Worm (Caenorhabditis elegans) whole organism, early embryonic: ENCODE data around the gene ceh-16.

Experiments used
- B0310.2 ChIP-seq: sonication (generic microtip); optimal IDR thresholded peaks from 2 replicates; lab custom pipeline; 2016; ENCODE audit warnings: mild to moderate bottlenecking, missing genetic modification characterization, missing compliant biosample characterization
- F13C5.2 ChIP-seq: sonication (generic microtip); optimal IDR thresholded peaks from 2 replicates; lab custom pipeline; 2017; ENCODE audit warnings: mild to moderate bottlenecking, missing genetic modification characterization, inconsistent platforms, missing compliant biosample characterization
- aly-1 ChIP-seq: sonication (generic microtip); optimal IDR thresholded peaks from 2 replicates; lab custom pipeline; 2016; ENCODE audit warnings: missing genetic modification characterization, missing compliant biosample characterization
- ama-1 ChIP-seq: fragments of 150-350 bp; optimal IDR thresholded peaks from 2 replicates; lab custom pipeline; 2014
- ceh-13 ChIP-seq: fragments of 200-800 bp; sonication (Bioruptor generic); optimal IDR thresholded peaks from 2 replicates; lab custom pipeline; 2018; ENCODE audit warnings: mild to moderate bottlenecking, missing genetic modification characterization, missing compliant biosample characterization
- ceh-36 ChIP-seq: sonication (generic microtip); optimal IDR thresholded peaks from 2 replicates; lab custom pipeline; 2016; ENCODE audit warnings: missing genetic modification characterization, inconsistent platforms, missing compliant biosample characterization
- ets-7 ChIP-seq: sonication (generic microtip); optimal IDR thresholded peaks from 2 replicates; lab custom pipeline; 2016; ENCODE audit warnings: missing genotype, missing genetic modification characterization, missing compliant biosample characterization
- flt-1 ChIP-seq: fragments of 200-800 bp; sonication (Bioruptor generic); IDR thresholded peaks from 2 replicates; pipeline ENCODE4 v1.3.6; 2022; ENCODE audit warnings: missing genetic modification characterization, missing compliant biosample characterization
- hmbx-1 ChIP-seq: sonication (generic microtip); optimal IDR thresholded peaks from 2 replicates; lab custom pipeline; 2016; ENCODE audit warnings: mild to moderate bottlenecking, missing genetic modification characterization, missing compliant biosample characterization
- hmg-4 ChIP-seq: fragments of 200-800 bp; sonication (Bioruptor generic); optimal IDR thresholded peaks from 2 replicates; lab custom pipeline; 2018; ENCODE audit warnings: mild to moderate bottlenecking, missing genetic modification characterization, missing compliant biosample characterization
- hnd-1 ChIP-seq: sonication (generic microtip); optimal IDR thresholded peaks from 2 replicates; lab custom pipeline; 2016; ENCODE audit warnings: missing genetic modification characterization, missing compliant biosample characterization
- pes-1 ChIP-seq: fragments of 200-800 bp; sonication (Bioruptor generic); IDR thresholded peaks from 2 replicates; pipeline ENCODE4 v1.3.6; 2022; ENCODE audit warnings: missing genetic modification reagents, missing genetic modification characterization, missing compliant biosample characterization
- scrt-1 ChIP-seq: fragments of 200-800 bp; sonication (Bioruptor generic); IDR thresholded peaks from 2 replicates; pipeline ENCODE4 v1.3.6; 2022; ENCODE audit warnings: missing genetic modification characterization, missing compliant biosample characterization
- sea-1 ChIP-seq: fragments of 200-800 bp; sonication (Bioruptor generic); conservative IDR thresholded peaks from 2 replicates; pipeline ENCODE4 v1.3.6; 2022; ENCODE audit warnings: missing genetic modification characterization, missing compliant biosample characterization
- tbx-11 ChIP-seq: fragments of 200-800 bp; sonication (Bioruptor generic); IDR thresholded peaks from 2 replicates; pipeline ENCODE4 v1.3.6; 2022; ENCODE audit warnings: missing genetic modification characterization, missing compliant biosample characterization
- tbx-37 ChIP-seq: fragments of 200-800 bp; sonication (Bioruptor generic); conservative IDR thresholded peaks from 2 replicates; pipeline ENCODE4 v1.3.6; 2022; ENCODE audit warnings: missing genetic modification reagents, missing genetic modification characterization, missing compliant biosample characterization
- tra-4 ChIP-seq: sonication (generic microtip); optimal IDR thresholded peaks from 2 replicates; lab custom pipeline; 2017; ENCODE audit warnings: missing genetic modification characterization, missing compliant biosample characterization

ceh-16 gene

DNA sequence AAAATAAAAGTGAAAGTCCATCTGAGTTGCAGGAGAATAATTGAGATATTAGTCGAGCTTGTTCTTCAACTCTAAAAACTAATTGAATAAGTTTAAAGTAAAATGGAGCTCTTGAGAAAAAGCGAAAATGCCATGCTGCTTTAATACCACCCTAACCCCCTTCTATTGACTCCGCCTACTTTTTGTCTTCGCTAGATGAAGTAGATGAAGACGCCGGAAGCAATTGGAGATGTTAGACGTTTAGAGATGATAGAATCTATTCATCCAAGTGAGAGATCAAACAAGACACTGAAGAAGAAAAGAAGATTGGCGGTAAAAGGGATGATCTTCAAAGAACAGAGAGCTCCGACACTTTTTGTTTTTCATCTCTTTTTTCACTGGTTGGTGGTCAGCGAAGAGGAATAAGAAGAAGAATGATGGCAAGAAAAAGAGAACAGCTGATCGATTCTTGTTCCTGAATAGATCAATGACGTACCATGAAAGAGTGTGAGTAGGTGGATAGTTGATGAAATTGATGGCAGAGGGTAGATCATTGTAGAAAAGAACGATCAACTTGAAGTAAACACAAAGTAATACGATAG, 32.0 kb downstream of the ceh-16 start:
- TF ChIP-seq ets-7 (tag; lab: Kevin White, UChicago), result no peak
- no peak for TF ChIP-seq scrt-1 (GFP tag; lab: Robert Waterston, UW)
- TF ChIP-seq tbx-11 (GFP tag; lab: Robert Waterston, UW), result no peak
- no peak for TF ChIP-seq hnd-1
- no peak for TF ChIP-seq flt-1
- TF ChIP-seq hmbx-1 (tag; lab: Kevin White, UChicago), result no peak
- TF ChIP-seq sea-1, result no peak
- no peak for TF ChIP-seq F13C5.2 (tag; lab: Kevin White, UChicago)
- TF ChIP-seq aly-1 (tag; lab: Kevin White, UChicago), result no peak
- no peak for TF ChIP-seq B0310.2 (tag; lab: Kevin White, UChicago)
- no peak for TF ChIP-seq tbx-37 (GFP tag; lab: Robert Waterston, UW)
- no peak for TF ChIP-seq tra-4
- TF ChIP-seq hmg-4, result no peak
- no peak for TF ChIP-seq ceh-13 (GFP tag; lab: Kevin White, UChicago)
- no peak for TF ChIP-seq pes-1 (GFP tag; lab: Robert Waterston, UW)
- no peak for TF ChIP-seq ceh-36 (tag; lab: Kevin White, UChicago)

DNA sequence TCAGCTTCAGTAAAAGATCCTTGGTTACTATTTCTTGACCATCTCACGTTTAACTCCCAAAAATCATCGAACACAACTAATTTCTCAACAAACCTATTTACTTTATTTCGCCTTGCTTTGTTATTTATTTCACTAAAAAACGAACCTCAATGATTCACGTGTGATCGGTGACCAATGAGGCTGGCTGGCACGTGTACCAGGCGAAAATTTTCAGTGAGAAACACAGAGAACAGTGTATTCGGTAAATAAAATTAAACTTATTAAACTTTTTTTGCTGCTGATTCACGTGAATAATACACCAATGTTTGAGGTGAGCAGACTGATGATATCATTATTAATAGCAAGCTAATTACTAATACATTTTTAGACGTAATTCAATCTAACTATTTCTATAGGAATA, 32.9 kb downstream of the ceh-16 start:
- TF ChIP-seq hmbx-1 (tag; lab: Kevin White, UChicago) (no peak), ets-7 (tag; lab: Kevin White, UChicago) (no peak), ama-1 (lab: Kevin White, UChicago) (no peak), tbx-37 (GFP tag; lab: Robert Waterston, UW) (no peak), F13C5.2 (tag; lab: Kevin White, UChicago) (no peak), tbx-11 (GFP tag; lab: Robert Waterston, UW) (no peak), hmg-4 (no peak), aly-1 (tag; lab: Kevin White, UChicago) (no peak), sea-1 (no peak), pes-1 (GFP tag; lab: Robert Waterston, UW) (no peak), hnd-1 (no peak), ceh-13 (GFP tag; lab: Kevin White, UChicago) (no peak), scrt-1 (GFP tag; lab: Robert Waterston, UW) (no peak), tra-4 (no peak), B0310.2 (tag; lab: Kevin White, UChicago) (no peak), flt-1 (no peak), ceh-36 (tag; lab: Kevin White, UChicago) (no peak)

DNA sequence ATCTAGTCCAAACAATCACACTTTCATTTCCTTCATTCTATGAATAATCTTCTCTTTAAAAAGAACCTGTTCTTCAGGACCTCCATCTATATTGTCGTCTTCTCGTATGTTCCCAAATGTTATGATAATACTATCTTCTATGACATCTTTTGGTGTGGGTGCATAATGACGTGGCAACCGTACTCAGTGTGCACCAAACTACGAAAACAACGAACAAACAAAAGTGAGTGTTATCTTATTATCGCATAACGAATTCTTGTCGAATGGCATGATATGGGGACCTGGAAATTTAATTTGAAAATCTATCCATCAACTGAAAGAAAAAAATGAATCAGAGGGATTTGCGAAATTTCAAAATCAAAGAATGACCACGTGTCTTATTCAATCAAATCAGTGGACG, 33.5 kb downstream of the ceh-16 start:
- TF ChIP-seq hmg-4 (no peak), hmbx-1 (tag; lab: Kevin White, UChicago) (no peak), tbx-11 (GFP tag; lab: Robert Waterston, UW) (no peak), ets-7 (tag; lab: Kevin White, UChicago) (no peak), ceh-13 (GFP tag; lab: Kevin White, UChicago) (no peak), hnd-1 (no peak), flt-1 (no peak), pes-1 (GFP tag; lab: Robert Waterston, UW) (no peak), tbx-37 (GFP tag; lab: Robert Waterston, UW) (no peak), scrt-1 (GFP tag; lab: Robert Waterston, UW) (no peak), F13C5.2 (tag; lab: Kevin White, UChicago) (no peak)

DNA sequence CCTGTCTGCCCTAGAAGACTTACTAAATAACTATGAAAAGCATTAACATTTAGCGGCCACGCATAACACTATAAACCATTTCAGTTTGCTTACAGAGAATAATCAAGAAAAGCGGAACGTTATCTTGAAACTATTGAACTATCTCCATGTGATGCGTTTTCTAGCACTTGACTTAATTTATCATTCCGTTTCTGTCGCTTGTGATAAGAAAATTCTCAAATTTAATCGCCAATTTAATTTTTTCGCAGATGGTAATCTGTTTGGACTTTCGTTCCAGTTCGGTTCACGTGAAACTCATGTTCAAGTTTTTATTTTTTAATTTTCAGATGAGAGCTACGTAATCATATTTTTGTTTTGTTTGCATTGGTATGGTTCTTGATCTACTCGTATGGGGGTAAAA, 34.4 kb downstream of the ceh-16 start:
- no peak for TF ChIP-seq sea-1
- no peak for TF ChIP-seq aly-1 (tag; lab: Kevin White, UChicago)
- no peak for TF ChIP-seq F13C5.2 (tag; lab: Kevin White, UChicago)
- no peak for TF ChIP-seq hmbx-1 (tag; lab: Kevin White, UChicago)
- no peak for TF ChIP-seq scrt-1 (GFP tag; lab: Robert Waterston, UW)
- TF ChIP-seq ets-7 (tag; lab: Kevin White, UChicago), result no peak
- no peak for TF ChIP-seq ama-1 (lab: Kevin White, UChicago)
- TF ChIP-seq tbx-11 (GFP tag; lab: Robert Waterston, UW), result no peak
- no peak for TF ChIP-seq hnd-1
- no peak for TF ChIP-seq ceh-36 (tag; lab: Kevin White, UChicago)
- no peak for TF ChIP-seq hmg-4
- no peak for TF ChIP-seq tbx-37 (GFP tag; lab: Robert Waterston, UW)
- no peak for TF ChIP-seq pes-1 (GFP tag; lab: Robert Waterston, UW)
- no peak for TF ChIP-seq B0310.2 (tag; lab: Kevin White, UChicago)
- no peak for TF ChIP-seq flt-1
- TF ChIP-seq tra-4, result no peak
- no peak for TF ChIP-seq ceh-13 (GFP tag; lab: Kevin White, UChicago)

DNA sequence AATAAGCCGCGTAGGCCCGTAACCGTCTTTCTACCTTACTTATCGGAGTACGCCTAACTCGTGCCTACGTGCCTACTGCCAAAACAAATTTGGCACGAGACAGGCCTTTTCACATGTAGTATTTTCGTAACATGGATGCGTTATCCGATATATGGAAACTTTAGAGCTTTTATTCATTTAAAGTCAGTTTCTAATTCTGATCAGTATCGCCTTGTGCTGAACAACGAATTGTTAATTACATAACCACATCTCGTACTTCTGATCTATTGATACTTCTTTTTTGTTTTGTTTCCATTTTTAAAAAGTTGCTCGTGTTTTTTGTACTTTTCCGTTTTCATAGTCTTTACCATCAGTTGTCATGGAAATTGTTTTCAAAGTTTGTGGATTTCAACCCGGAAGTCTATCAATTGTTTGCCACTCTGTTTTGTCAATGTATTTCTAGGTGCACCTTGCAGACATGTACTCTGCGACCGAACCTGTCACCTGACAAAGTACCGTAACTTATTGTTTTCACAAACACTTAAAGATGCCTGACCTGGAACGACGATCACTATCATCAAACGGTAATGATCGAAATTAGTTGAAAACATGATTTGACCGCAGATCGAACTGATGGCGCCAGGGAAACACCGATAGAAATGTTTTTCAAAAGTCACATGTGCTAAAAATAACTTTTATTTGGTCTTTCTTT, 35.3 kb downstream of the ceh-16 start:
- TF ChIP-seq hnd-1, result no peak

DNA sequence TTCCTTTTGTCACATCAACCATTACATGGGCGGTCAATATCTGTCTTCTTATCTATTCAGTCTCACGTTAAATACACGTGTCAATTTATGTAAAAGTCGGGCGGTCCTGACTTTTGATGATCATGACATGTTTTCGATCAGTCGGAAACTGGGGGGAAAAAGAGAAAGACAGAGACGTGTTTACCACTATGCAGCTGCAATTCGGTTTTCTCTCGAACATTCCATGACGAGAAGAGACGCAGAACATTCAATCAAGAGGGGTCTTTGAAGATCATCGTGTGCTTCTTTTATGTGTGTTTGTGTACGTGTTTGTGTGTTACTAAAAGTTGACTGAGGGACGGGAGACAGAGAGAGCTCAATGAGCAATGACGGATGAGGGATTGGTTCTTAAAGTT, 35.8 kb downstream of the ceh-16 start:
- TF ChIP-seq tbx-37 (GFP tag; lab: Robert Waterston, UW) (no peak), tbx-11 (GFP tag; lab: Robert Waterston, UW) (no peak), scrt-1 (GFP tag; lab: Robert Waterston, UW) (no peak), hmg-4 (no peak), hnd-1 (no peak), ets-7 (tag; lab: Kevin White, UChicago) (no peak), sea-1 (no peak), B0310.2 (tag; lab: Kevin White, UChicago) (no peak), F13C5.2 (tag; lab: Kevin White, UChicago) (no peak), hmbx-1 (tag; lab: Kevin White, UChicago) (no peak), flt-1 (no peak), tra-4 (no peak), aly-1 (tag; lab: Kevin White, UChicago) (no peak), ama-1 (lab: Kevin White, UChicago) (no peak), ceh-36 (tag; lab: Kevin White, UChicago) (no peak)

DNA sequence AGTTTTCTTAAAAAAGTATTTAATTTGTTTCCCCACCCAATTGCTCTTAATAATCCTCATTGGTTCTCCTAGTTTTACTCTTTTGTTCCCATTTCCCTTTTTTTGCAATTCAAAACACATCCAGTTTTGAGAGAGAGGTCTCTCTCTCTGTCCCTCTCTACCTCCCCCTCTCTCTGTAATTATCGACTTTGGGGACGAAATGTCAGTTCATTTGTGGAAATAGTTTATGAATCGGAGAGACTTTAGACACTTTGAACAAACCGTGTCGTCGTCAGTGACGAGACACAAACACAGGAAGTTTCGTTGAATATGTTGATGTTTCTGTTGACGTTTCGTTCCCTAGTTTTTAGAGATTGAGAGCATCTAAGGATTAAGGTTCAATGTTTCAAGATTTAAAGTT, 40.6 kb downstream of the ceh-16 start:
- no peak for TF ChIP-seq ceh-13 (GFP tag; lab: Kevin White, UChicago)
- no peak for TF ChIP-seq flt-1
- no peak for TF ChIP-seq scrt-1 (GFP tag; lab: Robert Waterston, UW)
- no peak for TF ChIP-seq F13C5.2 (tag; lab: Kevin White, UChicago)
